Fruit fly (Drosophila melanogaster) whole organism, embryonic: ENCODE data around the gene CG4017.

Source experiments
- Atf3 ChIP-seq: fragments of 200-800 bp; sonication (Bioruptor generic); optimal IDR thresholded peaks from 3 replicates; lab custom pipeline; 2016; ENCODE audit warnings: missing biosample characterization, missing genetic modification characterization
- CG10321 ChIP-seq: fragments of 200-800 bp; sonication (Bioruptor generic); IDR thresholded peaks from 2 replicates; pipeline ENCODE4 v1.3.6; 2022; ENCODE audit warnings: missing biosample characterization, missing genetic modification characterization
- CG10959 ChIP-seq: fragments of 200-800 bp; sonication (Bioruptor generic); IDR thresholded peaks from 2 replicates; pipeline ENCODE4 v1.3.6; 2022; ENCODE audit warnings: missing biosample characterization, missing genetic modification characterization
- CG11085 ChIP-seq: fragments of 200-800 bp; sonication (Bioruptor generic); IDR thresholded peaks from 2 replicates; pipeline ENCODE4 v1.3.6; 2022; ENCODE audit warnings: missing biosample characterization, missing genetic modification characterization
- CG11247 ChIP-seq: fragments of 200-800 bp; sonication (Bioruptor generic); IDR thresholded peaks from 2 replicates; pipeline ENCODE4 v1.3.6; 2022; ENCODE audit warnings: missing biosample characterization, missing genetic modification characterization
- CG11696 ChIP-seq: fragments of 200-800 bp; sonication (Bioruptor generic); IDR thresholded peaks from 2 replicates; pipeline ENCODE4 v1.3.6; 2022; ENCODE audit warnings: missing biosample characterization, missing genetic modification characterization
- CG12299 ChIP-seq: fragments of 200-800 bp; sonication (Bioruptor generic); optimal IDR thresholded peaks from 2 replicates; lab custom pipeline; 2018; ENCODE audit warnings: missing biosample characterization, mild to moderate bottlenecking, missing genetic modification characterization
- CG12659 ChIP-seq: fragments of 200-800 bp; sonication (Bioruptor generic); optimal IDR thresholded peaks from 3 replicates; lab custom pipeline; 2017; ENCODE audit warnings: mild to moderate bottlenecking, missing biosample characterization, missing genetic modification reagents, missing genetic modification characterization
- CG13775 ChIP-seq: fragments of 200-800 bp; sonication (Bioruptor generic); optimal IDR thresholded peaks from 3 replicates; lab custom pipeline; 2017; ENCODE audit warnings: missing biosample characterization, mild to moderate bottlenecking, missing genetic modification characterization
- CG17385 ChIP-seq: fragments of 200-800 bp; sonication (Bioruptor generic); optimal IDR thresholded peaks from 3 replicates; lab custom pipeline; 2018; ENCODE audit warnings: missing biosample characterization, mild to moderate bottlenecking, missing genetic modification characterization
- CG32772 ChIP-seq: fragments of 200-800 bp; sonication (Bioruptor generic); IDR thresholded peaks from 2 replicates; pipeline ENCODE4 v1.3.6; 2022; ENCODE audit warnings: missing biosample characterization, missing genetic modification characterization
- CG34422 ChIP-seq: fragments of 200-800 bp; sonication (Bioruptor generic); IDR thresholded peaks from 3 replicates; pipeline ENCODE4 v1.3.6; 2022; ENCODE audit warnings: missing biosample characterization, missing genetic modification characterization
- CG4707 ChIP-seq: fragments of 200-800 bp; sonication (Bioruptor generic); optimal IDR thresholded peaks from 2 replicates; lab custom pipeline; 2018; ENCODE audit warnings: missing biosample characterization, mild to moderate bottlenecking, missing genetic modification characterization, moderate library complexity
- CG5180 ChIP-seq: fragments of 200-800 bp; sonication (Bioruptor generic); optimal IDR thresholded peaks from 3 replicates; lab custom pipeline; 2017; ENCODE audit warnings: missing biosample characterization, missing genetic modification characterization, mild to moderate bottlenecking, moderate library complexity, missing genetic modification reagents
- CG6254 ChIP-seq: fragments of 200-800 bp; sonication (Bioruptor generic); optimal IDR thresholded peaks from 3 replicates; lab custom pipeline; 2017; ENCODE audit warnings: mild to moderate bottlenecking, missing biosample characterization, missing genetic modification reagents, missing genetic modification characterization
- CG6854 ChIP-seq: fragments of 200-800 bp; sonication (Bioruptor generic); optimal IDR thresholded peaks from 3 replicates; lab custom pipeline; 2017; ENCODE audit warnings: missing biosample characterization, mild to moderate bottlenecking, missing genetic modification characterization
- CG9215 ChIP-seq: fragments of 200-800 bp; sonication (Bioruptor generic); IDR thresholded peaks from 2 replicates; pipeline ENCODE4 v1.3.6; 2022; ENCODE audit warnings: missing biosample characterization, missing genetic modification characterization
- Deaf1 ChIP-seq: fragments of 200-800 bp; optimal IDR thresholded peaks from 3 replicates; lab custom pipeline; 2019; ENCODE audit warnings: missing biosample characterization, mild to moderate bottlenecking, missing genetic modification characterization, moderate library complexity
- Dfd ChIP-seq, 2 experiments: fragments of >200 bp; optimal IDR thresholded peaks; 2 replicates each; lab custom pipeline; 2017; ENCODE audit warnings: missing biosample characterization in 2 of 2, missing genetic modification characterization in 2 of 2
- E2f1 ChIP-seq: fragments of 200-800 bp; sonication (Bioruptor generic); IDR thresholded peaks from 2 replicates; pipeline ENCODE4 v1.3.6; 2022; ENCODE audit warnings: missing biosample characterization, missing genetic modification characterization
- Ets65A ChIP-seq: fragments of 200-800 bp; sonication (Bioruptor generic); peaks from one replicate; lab custom pipeline; 2016; ENCODE audit warnings: missing biosample characterization, missing genetic modification characterization
- GATAe ChIP-seq: fragments of 200-800 bp; sonication (Bioruptor generic); conservative IDR thresholded peaks from 2 replicates; pipeline ENCODE4 v1.3.6; 2022; ENCODE audit warnings: missing biosample characterization, missing genetic modification characterization
- NFAT ChIP-seq: fragments of 200-800 bp; sonication (Bioruptor generic); IDR thresholded peaks from 2 replicates; pipeline ENCODE4 v1.3.6; 2022; ENCODE audit warnings: missing biosample characterization, missing genetic modification characterization
- Oaz ChIP-seq: fragments of 200-800 bp; sonication (Bioruptor generic); IDR thresholded peaks from 2 replicates; pipeline ENCODE4 v1.3.6; 2022; ENCODE audit warnings: missing biosample characterization, missing genetic modification characterization
- Opbp ChIP-seq: fragments of 200-800 bp; sonication (Bioruptor generic); IDR thresholded peaks from 3 replicates; pipeline ENCODE4 v1.3.6; 2022; ENCODE audit warnings: missing biosample characterization, missing genetic modification characterization; ENCODE audit not compliant: partially characterized antibody
- Ptx1 ChIP-seq: fragments of 200-800 bp; sonication (Bioruptor generic); IDR thresholded peaks from 2 replicates; pipeline ENCODE4 v1.3.6; 2022; ENCODE audit warnings: missing biosample characterization, missing genetic modification characterization
- Rfx ChIP-seq: fragments of 200-800 bp; sonication (Bioruptor generic); IDR thresholded peaks from 2 replicates; pipeline ENCODE4 v1.3.6; 2022; ENCODE audit warnings: missing biosample characterization, missing genetic modification characterization
- ap ChIP-seq: fragments of 200-800 bp; sonication (Bioruptor generic); IDR thresholded peaks from 2 replicates; pipeline ENCODE4 v1.3.6; 2022; ENCODE audit warnings: missing biosample characterization, missing genetic modification characterization
- ase ChIP-seq: fragments of 200-800 bp; sonication (Bioruptor generic); IDR thresholded peaks from 3 replicates; pipeline ENCODE4 v1.3.6; 2022; ENCODE audit warnings: missing biosample characterization, missing genetic modification characterization
- bowl ChIP-seq: fragments of 200-800 bp; sonication (Bioruptor generic); IDR thresholded peaks from 2 replicates; pipeline ENCODE4 v1.3.6; 2022; ENCODE audit warnings: missing biosample characterization, missing genetic modification characterization
- cg ChIP-seq: fragments of 200-800 bp; sonication (Bioruptor generic); optimal IDR thresholded peaks from 3 replicates; lab custom pipeline; 2019; ENCODE audit warnings: missing biosample characterization, mild to moderate bottlenecking, missing genetic modification characterization, moderate library complexity
- chm ChIP-seq: fragments of 200-800 bp; sonication (Bioruptor generic); IDR thresholded peaks from 2 replicates; pipeline ENCODE4 v1.3.6; 2022; ENCODE audit warnings: missing biosample characterization, missing genetic modification characterization
- cwo ChIP-seq: fragments of 200-800 bp; sonication (Bioruptor generic); optimal IDR thresholded peaks from 3 replicates; lab custom pipeline; 2017; ENCODE audit warnings: missing biosample characterization, missing genetic modification characterization, mild to moderate bottlenecking, moderate library complexity, missing genetic modification reagents
- ems ChIP-seq: fragments of 200-800 bp; sonication (Bioruptor generic); optimal IDR thresholded peaks from 3 replicates; lab custom pipeline; 2016; ENCODE audit warnings: missing biosample characterization, missing genetic modification characterization
- ken ChIP-seq: fragments of 200-800 bp; sonication (Bioruptor generic); IDR thresholded peaks from 3 replicates; pipeline ENCODE4 v1.3.6; 2022; ENCODE audit warnings: missing biosample characterization, missing genetic modification characterization
- lab ChIP-seq: fragments of 200-800 bp; sonication (Bioruptor generic); optimal IDR thresholded peaks from 3 replicates; lab custom pipeline; 2017; ENCODE audit warnings: missing biosample characterization, missing genetic modification characterization, mild to moderate bottlenecking, moderate library complexity, missing genetic modification reagents
- nom ChIP-seq: fragments of 200-800 bp; sonication (Bioruptor generic); optimal IDR thresholded peaks from 2 replicates; lab custom pipeline; 2017; ENCODE audit warnings: missing biosample characterization, missing genetic modification characterization, mild to moderate bottlenecking, moderate library complexity, missing genetic modification reagents
- onecut ChIP-seq: fragments of 200-800 bp; sonication (Bioruptor generic); IDR thresholded peaks from 2 replicates; pipeline ENCODE4 v1.3.6; 2022; ENCODE audit warnings: missing biosample characterization, missing genetic modification characterization
- peb ChIP-seq: fragments of 200-800 bp; sonication (Bioruptor generic); IDR thresholded peaks from 2 replicates; pipeline ENCODE4 v1.3.6; 2022; ENCODE audit warnings: missing biosample characterization, missing genetic modification characterization
- pfk ChIP-seq: fragments of 200-800 bp; sonication (Bioruptor generic); optimal IDR thresholded peaks from 2 replicates; lab custom pipeline; 2018; ENCODE audit warnings: missing biosample characterization, mild to moderate bottlenecking, missing genetic modification characterization, moderate library complexity
- pita ChIP-seq: fragments of 200-800 bp; sonication (Bioruptor generic); optimal IDR thresholded peaks from 2 replicates; lab custom pipeline; 2017; ENCODE audit warnings: missing biosample characterization, mild to moderate bottlenecking, missing genetic modification characterization
- pnt ChIP-seq: fragments of 200-800 bp; sonication (Bioruptor generic); optimal IDR thresholded peaks from 3 replicates; lab custom pipeline; 2016; ENCODE audit warnings: missing biosample characterization, missing genetic modification characterization
- ro ChIP-seq: fragments of 200-800 bp; sonication (Bioruptor generic); IDR thresholded peaks from 2 replicates; pipeline ENCODE4 v1.3.6; 2022; ENCODE audit warnings: missing biosample characterization, missing genetic modification characterization
- sim ChIP-seq: fragments of 200-800 bp; sonication (Bioruptor generic); IDR thresholded peaks from 2 replicates; pipeline ENCODE4 v1.3.6; 2022; ENCODE audit warnings: missing biosample characterization, missing genetic modification characterization
- sna ChIP-seq: fragments of 200-800 bp; sonication (Bioruptor generic); IDR thresholded peaks from 2 replicates; pipeline ENCODE4 v1.3.6; 2022; ENCODE audit warnings: missing biosample characterization, missing genetic modification characterization; ENCODE audit not compliant: partially characterized antibody
- tap ChIP-seq: fragments of 200-800 bp; optimal IDR thresholded peaks from 3 replicates; lab custom pipeline; 2019; ENCODE audit warnings: missing biosample characterization, mild to moderate bottlenecking, missing genetic modification characterization, moderate library complexity
- unpg ChIP-seq: fragments of 200-800 bp; sonication (Bioruptor generic); optimal IDR thresholded peaks from 3 replicates; lab custom pipeline; 2018; ENCODE audit warnings: missing biosample characterization, mild to moderate bottlenecking, missing genetic modification characterization, moderate library complexity
- zen2 ChIP-seq: fragments of 200-800 bp; sonication (Bioruptor generic); IDR thresholded peaks from 3 replicates; pipeline ENCODE4 v1.3.6; 2022; ENCODE audit warnings: missing biosample characterization, missing genetic modification characterization; ENCODE audit not compliant: partially characterized antibody

CG4017 gene

dm6 chr2L:9779147-9779546, 12.3 kb downstream of the CG4017 start (continued):
- TF ChIP-seq CG13775 (GFP tag; lab: Kevin White, UChicago) (peak; percentile 9), CG10321 (GFP tag; lab: Robert Waterston, UW) (no peak), CG11247 (0 out of 2 replicates have a peak, but pooled peaks have one; percentile 13), cg (GFP tag; lab: Kevin White, UChicago) (no peak)

- peak; percentile 60 for TF ChIP-seq Ets65A (GFP tag; lab: Kevin White, UChicago)
- peak; percentile 33 for TF ChIP-seq nom (GFP tag; lab: Kevin White, UChicago)
- no peak for TF ChIP-seq pnt
- no peak for TF ChIP-seq pita (GFP tag; lab: Kevin White, UChicago)
- no peak for TF ChIP-seq sim (GFP tag; lab: Robert Waterston, UW)
- peak; percentile 20 for TF ChIP-seq Deaf1 (tag; lab: Kevin White, UChicago)
- TF ChIP-seq CG9215 (GFP tag; lab: Robert Waterston, UW) = no peak
- no peak for TF ChIP-seq CG6254 (GFP tag; lab: Kevin White, UChicago)
- no peak for TF ChIP-seq CG32772 (GFP tag; lab: Robert Waterston, UW)
- no peak for TF ChIP-seq tap (tag; lab: Kevin White, UChicago)
- TF ChIP-seq bowl (GFP tag; lab: Robert Waterston, UW) = no peak
- TF ChIP-seq Atf3 (GFP tag; lab: Kevin White, UChicago) = no peak
- TF ChIP-seq CG12299 (tag; lab: Kevin White, UChicago) = no peak
- no peak for TF ChIP-seq unpg (GFP tag; lab: Kevin White, UChicago)
- TF ChIP-seq Dfd (GFP tag; optimal IDR thresholded peaks at IDR 0.05; lab: Kevin White, UChicago) = no peak
These were observed 12.9 kb downstream of the CG4017 start for dm6 chr2L:9779754-9780153.

DNA sequence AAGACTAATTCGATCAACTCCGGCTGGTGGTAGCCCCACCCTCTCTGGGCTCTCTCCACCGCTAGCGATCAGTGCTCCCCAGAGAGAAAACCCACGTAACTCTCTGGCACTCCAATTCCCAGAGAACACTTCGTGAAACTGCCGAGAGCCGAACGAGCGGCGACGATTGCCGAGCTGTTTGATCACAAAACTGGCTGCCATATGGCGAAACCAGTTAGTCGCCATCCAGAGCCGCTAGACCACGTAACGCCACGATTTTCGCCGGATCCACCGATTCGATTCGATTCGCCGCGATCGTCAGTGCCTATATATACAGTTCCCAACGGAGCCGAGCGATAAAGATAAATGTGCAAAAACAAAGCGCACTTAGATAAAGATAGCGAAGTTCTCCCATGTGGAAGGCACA, 15.3 kb downstream of the CG4017 start, which contains the start of gene IP3K1:
Gene IP3K1 (plus strand): TSS at position 209 of the 406 bp plus-strand sequence.
- TF ChIP-seq tap (tag; lab: Kevin White, UChicago) (no peak), ase (GFP tag; lab: Robert Waterston, UW) (peak; percentile 48; the same call in 2 of the 3 replicates), CG11696 (peak; percentile 29; the same call in 1 of the 2 replicates), onecut (GFP tag; lab: Robert Waterston, UW) (peak; percentile 25; the same call in 1 of the 2 replicates), E2f1 (GFP tag; lab: Robert Waterston, UW) (peak; percentile 30; the same call in 1 of the 2 replicates), CG34422 (GFP tag; lab: Robert Waterston, UW) (peak; percentile 65; the same call in 1 of the 3 replicates), CG6854 (peak; percentile 0), CG12659 (GFP tag; lab: Kevin White, UChicago) (peak; percentile 15), zen2 (GFP tag; lab: Robert Waterston, UW) (peak; percentile 67; the same call in 2 of the 3 replicates), sna (GFP tag; lab: Robert Waterston, UW) (peak; percentile 54), Opbp (GFP tag; lab: Robert Waterston, UW) (0 out of 3 replicates have a peak, but pooled peaks have one; percentile 53), ken (GFP tag; lab: Robert Waterston, UW) (no peak), Rfx (GFP tag; lab: Robert Waterston, UW) (peak; percentile 73), peb (GFP tag; lab: Robert Waterston, UW) (no peak), chm (GFP tag; lab: Robert Waterston, UW) (peak; percentile 71; the same call in 1 of the 2 replicates), GATAe (peak; percentile 37; the same call in 1 of the 2 replicates), cwo (GFP tag; lab: Kevin White, UChicago) (peak; percentile 50), pfk (GFP tag; lab: Kevin White, UChicago) (no peak), ro (GFP tag; lab: Robert Waterston, UW) (no peak), CG5180 (no peak), CG10959 (GFP tag; lab: Robert Waterston, UW) (no peak), Oaz (GFP tag; lab: Robert Waterston, UW) (no peak), NFAT (GFP tag; lab: Robert Waterston, UW) (peak; percentile 39; the same call in 1 of the 2 replicates), lab (GFP tag; lab: Kevin White, UChicago) (peak; percentile 81), CG4707 (GFP tag; lab: Kevin White, UChicago) (peak; percentile 8), CG17385 (GFP tag; lab: Kevin White, UChicago) (peak; percentile 48), ems (GFP tag; lab: Kevin White, UChicago) (no peak), Ptx1 (GFP tag; lab: Robert Waterston, UW) (0 out of 2 replicates have a peak, but pooled peaks have one; percentile 7), CG11085 (GFP tag; lab: Robert Waterston, UW) (no peak), ap (GFP tag; lab: Robert Waterston, UW) (0 out of 2 replicates have a peak, but pooled peaks have one; percentile 8)
